Fruit fly (Drosophila melanogaster): Measurements from ENCODE around the gene heca.

Gene heca

DNA sequence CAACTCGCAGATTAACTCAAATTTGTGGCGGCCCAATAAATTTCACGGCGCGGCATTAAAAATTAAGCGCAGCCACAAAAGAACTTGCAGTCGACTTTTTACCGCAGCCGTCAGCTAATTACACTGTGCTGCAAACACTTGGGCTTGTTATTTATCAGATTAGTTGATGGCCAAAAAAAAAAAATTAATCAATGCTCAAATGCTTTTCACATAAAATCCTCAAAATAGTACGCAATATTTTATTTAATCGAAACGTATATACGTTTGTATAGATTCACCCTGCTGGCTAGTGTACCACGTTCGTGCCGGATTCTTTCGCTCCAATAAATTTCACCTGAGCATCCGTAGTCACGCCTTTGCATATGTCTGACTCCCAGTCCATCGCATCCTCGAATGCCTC, 136.1 kb downstream of the heca start (continued):
- TF ChIP-seq Jarid2 (GFP tag; optimal IDR thresholded peaks at IDR 0.05) (no peak), CG11723 (GFP tag; optimal IDR thresholded peaks at IDR 0.05) (no peak), Sox100B (GFP tag; optimal IDR thresholded peaks at IDR 0.05) (peak; percentile 45), CG33213 (GFP tag; optimal IDR thresholded peaks at IDR 0.05) (no peak), CG9215 (GFP tag; IDR thresholded peaks at IDR 0.05) (0 out of 2 replicates have a peak, but pooled peaks have one; percentile 10), eyg (GFP tag; optimal IDR thresholded peaks at IDR 0.05) (peak; percentile 17), sna (GFP tag; IDR thresholded peaks at IDR 0.05; ENCODE audit: partially characterized antibody) (no peak), CG11093 (GFP tag; IDR thresholded peaks at IDR 0.05) (peak; percentile 20; the same call in 1 of the 3 replicates), Pdp1 (GFP tag; optimal IDR thresholded peaks at IDR 0.05) (peak in 1 of 2 experiments; percentile 61), pita (GFP tag; optimal IDR thresholded peaks at IDR 0.05) (no peak), lilli (GFP tag; optimal IDR thresholded peaks at IDR 0.05) (no peak), CG7928 (GFP tag; optimal IDR thresholded peaks at IDR 0.05) (no peak), abd-A (tag; optimal IDR thresholded peaks at IDR 0.05) (no peak), CG5245 (GFP tag; optimal IDR thresholded peaks at IDR 0.05) (peak; percentile 44), hth (optimal IDR thresholded peaks at IDR 0.05) (no peak), CG4360 (GFP tag; IDR thresholded peaks at IDR 0.05) (0 out of 2 replicates have a peak, but pooled peaks have one; percentile 19), dysf (GFP tag; IDR thresholded peaks at IDR 0.05) (peak; percentile 62; the same call in 1 of the 3 replicates), CG14441 (GFP tag; IDR thresholded peaks at IDR 0.05) (peak; percentile 78), unpg (GFP tag; optimal IDR thresholded peaks at IDR 0.05) (peak; percentile 72), nmo (GFP tag; optimal IDR thresholded peaks at IDR 0.05) (peak; percentile 70), CG13775 (GFP tag; optimal IDR thresholded peaks at IDR 0.05) (no peak), Bgb (GFP tag; IDR thresholded peaks at IDR 0.05; ENCODE audit: partially characterized antibody) (no peak), CG9932 (GFP tag; IDR thresholded peaks at IDR 0.05) (peak; percentile 36; the same call in 1 of the 2 replicates), HLH3B (GFP tag; IDR thresholded peaks at IDR 0.05) (peak; percentile 73), Dip3 (GFP tag; optimal IDR thresholded peaks at IDR 0.05) (no peak), Deaf1 (tag; optimal IDR thresholded peaks at IDR 0.05) (no peak), CG13624 (GFP tag; optimal IDR thresholded peaks at IDR 0.05) (no peak), ro (GFP tag; IDR thresholded peaks at IDR 0.05) (no peak), amos (GFP tag; IDR thresholded peaks at IDR 0.05; ENCODE audit: partially characterized antibody) (no peak), aop (GFP tag; IDR thresholded peaks at IDR 0.05) (no peak), E2f2 (GFP tag; IDR thresholded peaks at IDR 0.05) (0 out of 2 replicates have a peak, but pooled peaks have one; percentile 18), CG17359 (tag; optimal IDR thresholded peaks at IDR 0.05) (peak; percentile 66), Neu2 (GFP tag; optimal IDR thresholded peaks at IDR 0.05; ENCODE audit: borderline replicate concordance) (no peak), gfzf (GFP tag; optimal IDR thresholded peaks at IDR 0.05) (no peak), sisA (GFP tag; IDR thresholded peaks at IDR 0.05) (peak; percentile 38), chm (GFP tag; IDR thresholded peaks at IDR 0.05) (0 out of 2 replicates have a peak, but pooled peaks have one; percentile 32), CG14667 (GFP tag; IDR thresholded peaks at IDR 0.05) (no peak), CG4707 (GFP tag; optimal IDR thresholded peaks at IDR 0.05) (no peak), Lpt (GFP tag; optimal IDR thresholded peaks at IDR 0.05) (no peak), Hr51 (GFP tag; optimal IDR thresholded peaks at IDR 0.05) (peak in 1 of 2 experiments; percentile 42), CG17568 (GFP tag; optimal IDR thresholded peaks at IDR 0.05) (no peak), Trl (optimal IDR thresholded peaks at IDR 0.05) (no peak), Trl (GFP tag; optimal IDR thresholded peaks at IDR 0.05) (peak; percentile 11), slbo (GFP tag; IDR thresholded peaks at IDR 0.05) (no peak; the same call in 1 of the 2 replicates), run (tag; optimal IDR thresholded peaks at IDR 0.05) (peak; percentile 21), D (optimal IDR thresholded peaks at IDR 0.05) (no peak), D (GFP tag; optimal IDR thresholded peaks at IDR 0.05) (peak; percentile 59), Ravus (GFP tag; IDR thresholded peaks at IDR 0.05) (no peak), so (GFP tag; IDR thresholded peaks at IDR 0.05) (peak; percentile 56; the same call in 1 of the 3 replicates), bcd (GFP tag; optimal IDR thresholded peaks at IDR 0.05) (peak; percentile 31), otp (GFP tag; IDR thresholded peaks at IDR 0.05) (peak; percentile 71; the same call in 2 of the 3 replicates), CG3065 (GFP tag; optimal IDR thresholded peaks at IDR 0.05) (no peak)
